Fruit fly (Drosophila melanogaster): ENCODE measurements around the gene IleRS.
A peak's percentile ranks its signal among the peaks of the same experiment; 100 is the strongest.

IleRS gene

DNA sequence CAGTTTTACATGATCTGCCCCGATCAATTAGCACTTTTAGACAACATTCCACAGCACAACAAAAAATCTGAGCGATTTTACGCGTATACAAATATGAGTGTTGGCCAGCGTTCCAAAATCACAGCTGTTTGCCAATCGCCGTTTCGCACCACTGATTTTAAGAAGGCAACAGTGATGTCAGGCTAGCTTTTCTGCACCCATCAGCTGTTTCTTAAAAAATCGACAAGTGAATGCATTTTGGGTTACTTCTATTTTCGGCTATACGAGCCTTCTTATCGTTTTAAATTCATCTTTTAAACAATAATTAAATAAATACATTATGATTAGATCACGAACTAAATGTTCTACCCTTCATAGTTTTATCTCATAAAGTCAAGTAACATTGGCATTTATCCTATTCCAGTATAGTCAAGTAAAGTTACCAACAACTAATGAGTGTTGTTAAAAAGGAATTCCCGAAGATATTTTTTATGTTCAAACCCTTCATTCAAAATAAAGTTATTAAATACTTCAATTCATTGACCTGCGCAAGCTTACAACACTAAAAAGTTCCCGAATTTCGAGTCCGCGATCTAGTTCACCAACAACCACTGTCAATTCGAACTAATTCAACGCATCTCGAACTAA lies 25.6 kb upstream of the IleRS start, which contains the start of the genes Rich and Ddx1 (continued):
- peak; percentile 54 for TF ChIP-seq lilli (GFP tag; optimal IDR thresholded peaks at IDR 0.05)
- 0 out of 2 replicates have a peak, but pooled peaks have one; percentile 6 for TF ChIP-seq CG14014 (GFP tag; IDR thresholded peaks at IDR 0.05)
- peak; percentile 77 for TF ChIP-seq CG12659 (GFP tag; optimal IDR thresholded peaks at IDR 0.05)
- peak; percentile 42 for TF ChIP-seq HLH54F (GFP tag; optimal IDR thresholded peaks at IDR 0.05)
- TF ChIP-seq sens (GFP tag): peak; percentile 86
- TF ChIP-seq fd3F (GFP tag; optimal IDR thresholded peaks at IDR 0.05): peak; percentile 20
- peak; percentile 64 for TF ChIP-seq CG9437 (GFP tag; optimal IDR thresholded peaks at IDR 0.05)
- TF ChIP-seq pan (optimal IDR thresholded peaks at IDR 0.05): no peak
- peak in 1 of 2 experiments; percentile 9 for TF ChIP-seq pan (GFP tag; optimal IDR thresholded peaks at IDR 0.05 in 1 of 2, IDR thresholded peaks at IDR 0.05 in 1 of 2)
- TF ChIP-seq Sry-β (GFP tag; optimal IDR thresholded peaks at IDR 0.05): peak; percentile 97
- TF ChIP-seq CG4617 (GFP tag; optimal IDR thresholded peaks at IDR 0.05; ENCODE audit: borderline replicate concordance): peak; percentile 41
- TF ChIP-seq bab2 (GFP tag; optimal IDR thresholded peaks at IDR 0.05): peak; percentile 21
- TF ChIP-seq CG31224 (GFP tag; IDR thresholded peaks at IDR 0.05): no peak
- peak; percentile 78 for TF ChIP-seq sob (GFP tag; IDR thresholded peaks at IDR 0.05)

DNA sequence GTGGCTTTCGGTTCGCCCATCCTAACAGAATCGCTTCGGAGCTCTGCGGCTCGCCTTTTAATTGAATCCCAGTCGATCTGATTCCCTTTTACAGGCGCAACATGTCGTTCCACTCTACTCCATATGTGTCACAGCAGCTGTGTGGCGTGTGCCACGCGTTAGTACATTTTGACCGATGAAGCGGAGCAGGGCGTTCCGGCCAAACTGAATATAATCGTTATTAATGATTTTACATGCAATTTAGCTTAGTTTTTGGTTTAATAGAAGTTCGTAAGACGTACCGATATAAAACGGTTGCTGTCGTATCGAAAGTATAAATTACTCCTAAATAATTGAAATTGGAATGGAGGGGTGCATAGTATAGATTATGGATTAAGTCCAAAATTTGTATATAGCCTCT lies 21.9 kb upstream of the IleRS start, which contains the start of gene CG11523:
Gene CG11523 (minus strand): TSS at position 145 of the 400 bp plus-strand sequence.
- TF ChIP-seq CG15073 (GFP tag; optimal IDR thresholded peaks at IDR 0.05) (no peak), yki (optimal IDR thresholded peaks at IDR 0.05) (no peak), HLH54F (GFP tag; optimal IDR thresholded peaks at IDR 0.05) (peak; percentile 23), CG9215 (GFP tag; IDR thresholded peaks at IDR 0.05) (no peak), unc-4 (GFP tag; IDR thresholded peaks at IDR 0.05; ENCODE audit: partially characterized antibody) (no peak; the same call in 1 of the 2 replicates), ERR (GFP tag; optimal IDR thresholded peaks at IDR 0.05) (no peak), Drgx (GFP tag; IDR thresholded peaks at IDR 0.05) (no peak), CG2889 (GFP tag; IDR thresholded peaks at IDR 0.05) (no peak), CG5180 (GFP tag; optimal IDR thresholded peaks at IDR 0.05) (peak; percentile 6), Opbp (GFP tag; IDR thresholded peaks at IDR 0.05; ENCODE audit: partially characterized antibody) (no peak), h (optimal IDR thresholded peaks at IDR 0.05) (no peak), ham (GFP tag; IDR thresholded peaks at IDR 0.05) (no peak), slbo (GFP tag; IDR thresholded peaks at IDR 0.05) (0 out of 2 replicates have a peak, but pooled peaks have one; percentile 13), psq (GFP tag; optimal IDR thresholded peaks at IDR 0.05) (no peak), zf30C (GFP tag; optimal IDR thresholded peaks at IDR 0.05) (no peak), usp (GFP tag; optimal IDR thresholded peaks at IDR 0.05) (no peak), CG10209 (GFP tag; optimal IDR thresholded peaks at IDR 0.05) (no peak), grn (GFP tag; optimal IDR thresholded peaks at IDR 0.05) (no peak), CG3726 (GFP tag; IDR thresholded peaks at IDR 0.05) (no peak), MBD-R2 (GFP tag; IDR thresholded peaks at IDR 0.05) (peak; percentile 93), tap (tag; optimal IDR thresholded peaks at IDR 0.05) (no peak), CG30431 (GFP tag; optimal IDR thresholded peaks at IDR 0.05) (no peak), bbx (GFP tag; IDR thresholded peaks at IDR 0.05; ENCODE audit: partially characterized antibody) (peak; percentile 50), ase (GFP tag; IDR thresholded peaks at IDR 0.05) (no peak), Hr78 (GFP tag; optimal IDR thresholded peaks at IDR 0.05) (no peak), sd (tag; optimal IDR thresholded peaks at IDR 0.05) (no peak), CG17186 (GFP tag; optimal IDR thresholded peaks at IDR 0.05) (peak; percentile 22), pum (GFP tag; optimal IDR thresholded peaks at IDR 0.05) (no peak), caup (GFP tag; optimal IDR thresholded peaks at IDR 0.05; ENCODE audit: severe bottlenecking) (no peak), CG8944 (GFP tag; optimal IDR thresholded peaks at IDR 0.05) (no peak), CG10274 (GFP tag; optimal IDR thresholded peaks at IDR 0.05) (no peak), CG10321 (GFP tag; IDR thresholded peaks at IDR 0.05) (no peak), row (GFP tag; IDR thresholded peaks at IDR 0.05) (peak; percentile 74), run (tag; optimal IDR thresholded peaks at IDR 0.05) (no peak), CG6791 (GFP tag; IDR thresholded peaks at IDR 0.05; ENCODE audit: partially characterized antibody) (no peak), Atf6 (GFP tag; IDR thresholded peaks at IDR 0.05) (0 out of 2 replicates have a peak, but pooled peaks have one; percentile 11), org-1 (GFP tag; optimal IDR thresholded peaks at IDR 0.05) (no peak)

All from whole organism, embryonic.